Worm (Caenorhabditis elegans): ENCODE results near the gene swip-10.

Gene swip-10

DNA sequence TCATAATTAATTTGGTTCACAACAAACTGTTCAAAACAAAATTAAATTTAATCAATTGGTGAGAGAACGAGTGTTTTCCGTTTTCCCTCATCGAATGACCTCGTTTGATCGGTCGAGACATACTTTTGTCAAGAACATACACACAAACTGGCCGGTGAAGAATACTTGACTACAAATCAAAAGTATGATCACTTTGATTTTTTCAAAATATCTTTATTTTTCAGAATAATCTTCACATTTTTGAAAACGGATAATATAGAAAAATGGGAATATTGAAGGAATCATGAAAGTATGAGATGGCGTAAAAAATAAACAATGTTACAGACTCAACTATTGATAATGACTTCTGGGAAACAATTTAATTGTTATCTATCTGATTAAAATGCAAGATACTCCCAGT is at the start of gene swip-10:
Gene swip-10, minus strand, starts transcription at position 101 of the 400 bp plus-strand sequence.
- TF ChIP-seq scrt-1 (GFP tag; IDR thresholded peaks at IDR 0.05) (no peak), aly-1 (tag; optimal IDR thresholded peaks at IDR 0.05) (no peak)

- TF ChIP-seq scrt-1 (GFP tag; IDR thresholded peaks at IDR 0.05) (no peak), ama-1 (optimal IDR thresholded peaks at IDR 0.05) (no peak), ceh-13 (GFP tag; optimal IDR thresholded peaks at IDR 0.05) (no peak), hnd-1 (tag; optimal IDR thresholded peaks at IDR 0.05) (no peak), tbx-11 (GFP tag; IDR thresholded peaks at IDR 0.05) (no peak), aly-1 (tag; optimal IDR thresholded peaks at IDR 0.05) (no peak), hmbx-1 (tag; optimal IDR thresholded peaks at IDR 0.05) (no peak)
Observed at ce11 chrX:2164751-2165150, 46.7 kb upstream of the swip-10 start, which contains the start of gene F48B9.3. Gene F48B9.3 (plus strand): TSS chrX:2165051.

DNA sequence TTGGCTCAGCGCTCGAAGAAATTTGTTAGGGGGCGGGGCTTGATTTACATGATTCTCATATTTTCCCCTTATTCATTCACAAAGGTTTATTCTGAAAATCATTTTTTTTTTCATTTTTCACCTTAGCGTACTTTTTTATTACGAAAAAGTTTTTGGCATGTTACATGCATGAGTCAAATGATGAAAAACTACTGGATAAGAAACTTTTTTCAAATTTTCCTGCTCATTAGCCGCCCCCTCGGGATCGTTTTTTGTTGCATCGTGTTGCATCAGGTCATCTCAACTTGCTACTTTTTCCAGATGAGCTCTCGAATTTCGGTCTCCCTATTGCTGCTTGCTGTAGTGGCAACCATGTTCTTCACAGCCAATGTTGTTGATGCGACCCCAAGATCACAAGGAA is 45.0 kb upstream of the swip-10 start, which contains the start of gene pdf-2:
Gene pdf-2, plus strand, starts transcription at position 301 of the 400 bp plus-strand sequence.
- TF ChIP-seq hmbx-1 (tag; optimal IDR thresholded peaks at IDR 0.05) (no peak), tbx-37 (GFP tag; conservative IDR thresholded peaks at IDR 0.05) (no peak), tra-4 (tag; optimal IDR thresholded peaks at IDR 0.05) (no peak), hnd-1 (tag; optimal IDR thresholded peaks at IDR 0.05) (no peak), ceh-36 (tag; optimal IDR thresholded peaks at IDR 0.05) (no peak), aly-1 (tag; optimal IDR thresholded peaks at IDR 0.05) (no peak), ets-7 (tag; optimal IDR thresholded peaks at IDR 0.05) (no peak), F13C5.2 (tag; optimal IDR thresholded peaks at IDR 0.05) (no peak), flt-1 (GFP tag; IDR thresholded peaks at IDR 0.05) (no peak), B0310.2 (tag; optimal IDR thresholded peaks at IDR 0.05) (no peak), pes-1 (GFP tag; IDR thresholded peaks at IDR 0.05) (no peak), hmg-4 (GFP tag; optimal IDR thresholded peaks at IDR 0.05) (no peak), scrt-1 (GFP tag; IDR thresholded peaks at IDR 0.05) (no peak), tbx-11 (GFP tag; IDR thresholded peaks at IDR 0.05) (no peak)

DNA sequence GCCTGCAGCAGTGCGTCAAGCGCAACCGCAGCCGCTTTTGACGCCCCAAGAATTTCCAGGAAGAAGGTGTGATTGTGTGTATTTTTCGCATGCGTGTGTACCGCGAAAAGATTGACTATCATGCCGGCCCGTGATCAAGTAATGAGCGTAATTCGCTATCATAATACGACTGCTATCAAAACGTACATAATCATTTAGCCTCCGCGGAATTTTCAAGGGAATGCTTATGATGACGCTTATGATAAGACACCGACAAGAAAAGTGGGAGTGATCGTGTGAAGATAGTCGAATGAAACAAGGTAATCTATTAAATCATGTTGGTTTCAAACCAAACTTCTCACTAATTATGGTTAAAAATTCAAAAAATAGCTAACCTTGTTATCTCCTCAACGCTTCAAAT is 39.8 kb upstream of the swip-10 start:
- TF ChIP-seq hmg-4 (GFP tag; optimal IDR thresholded peaks at IDR 0.05) (no peak), scrt-1 (GFP tag; IDR thresholded peaks at IDR 0.05) (no peak), tbx-11 (GFP tag; IDR thresholded peaks at IDR 0.05) (no peak)

DNA sequence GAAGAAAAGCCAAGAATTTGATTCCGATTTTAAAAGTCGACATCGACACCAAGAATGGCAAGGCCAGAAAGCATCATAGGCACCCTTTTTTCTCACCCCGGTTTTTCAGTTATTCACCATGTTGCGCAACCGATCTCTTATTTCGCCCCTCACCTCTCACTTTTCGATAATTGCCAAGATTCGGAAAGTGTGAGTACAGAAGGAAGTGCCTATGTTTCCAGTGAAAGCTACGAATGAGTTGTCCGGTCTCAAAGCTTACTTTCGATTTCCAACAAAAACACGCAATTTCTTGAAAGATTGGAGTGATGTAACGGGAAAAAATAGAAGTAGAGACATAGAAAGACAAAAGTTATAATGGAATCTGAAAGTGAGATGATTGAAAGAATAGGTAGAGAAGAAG is 35.7 kb upstream of the swip-10 start:
- TF ChIP-seq ceh-13 (GFP tag; optimal IDR thresholded peaks at IDR 0.05) (no peak), aly-1 (tag; optimal IDR thresholded peaks at IDR 0.05) (no peak), ets-7 (tag; optimal IDR thresholded peaks at IDR 0.05) (no peak), tra-4 (tag; optimal IDR thresholded peaks at IDR 0.05) (no peak)

DNA sequence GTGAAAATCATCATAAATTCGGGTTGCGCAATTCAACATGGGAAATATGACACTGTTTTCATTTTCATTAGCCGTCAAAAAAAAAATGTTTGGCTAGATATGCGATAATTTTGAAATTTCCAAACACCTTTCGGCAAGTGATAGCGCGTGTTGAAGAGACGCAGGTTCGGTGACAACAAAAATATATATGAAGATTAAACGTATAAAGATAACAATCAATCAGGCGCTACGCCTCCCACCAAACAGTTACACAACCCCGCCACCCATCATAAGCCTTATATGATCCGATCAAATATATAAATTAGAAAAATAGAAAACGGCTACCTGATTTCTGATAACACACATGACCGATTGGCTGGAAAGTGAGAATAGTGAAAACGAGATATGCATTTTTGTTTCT is 34.0 kb upstream of the swip-10 start:
- TF ChIP-seq hmbx-1 (tag; optimal IDR thresholded peaks at IDR 0.05), result no peak
- TF ChIP-seq hnd-1 (tag; optimal IDR thresholded peaks at IDR 0.05), result no peak
- TF ChIP-seq aly-1 (tag; optimal IDR thresholded peaks at IDR 0.05), result no peak
- no peak for TF ChIP-seq pes-1 (GFP tag; IDR thresholded peaks at IDR 0.05)
- no peak for TF ChIP-seq ama-1 (optimal IDR thresholded peaks at IDR 0.05)
- TF ChIP-seq hmg-4 (GFP tag; optimal IDR thresholded peaks at IDR 0.05), result no peak
- TF ChIP-seq flt-1 (GFP tag; IDR thresholded peaks at IDR 0.05), result no peak
- no peak for TF ChIP-seq tbx-11 (GFP tag; IDR thresholded peaks at IDR 0.05)
- no peak for TF ChIP-seq ets-7 (tag; optimal IDR thresholded peaks at IDR 0.05)
- TF ChIP-seq F13C5.2 (tag; optimal IDR thresholded peaks at IDR 0.05), result no peak
- no peak for TF ChIP-seq scrt-1 (GFP tag; IDR thresholded peaks at IDR 0.05)
- TF ChIP-seq ceh-36 (tag; optimal IDR thresholded peaks at IDR 0.05), result no peak
- no peak for TF ChIP-seq tra-4 (tag; optimal IDR thresholded peaks at IDR 0.05)

ce11 chrX:2150006-2150405 is 31.9 kb upstream of the swip-10 start, which contains the start of gene npax-2:
Gene npax-2 (minus strand): TSS chrX:2150106.
- TF ChIP-seq ceh-13 (GFP tag; optimal IDR thresholded peaks at IDR 0.05) (no peak), tbx-11 (GFP tag; IDR thresholded peaks at IDR 0.05) (no peak), ceh-36 (tag; optimal IDR thresholded peaks at IDR 0.05) (no peak), aly-1 (tag; optimal IDR thresholded peaks at IDR 0.05) (no peak), pes-1 (GFP tag; IDR thresholded peaks at IDR 0.05) (no peak), scrt-1 (GFP tag; IDR thresholded peaks at IDR 0.05) (no peak), flt-1 (GFP tag; IDR thresholded peaks at IDR 0.05) (no peak), hmg-4 (GFP tag; optimal IDR thresholded peaks at IDR 0.05) (no peak), tra-4 (tag; optimal IDR thresholded peaks at IDR 0.05) (no peak), tbx-37 (GFP tag; conservative IDR thresholded peaks at IDR 0.05) (no peak), hnd-1 (tag; optimal IDR thresholded peaks at IDR 0.05) (no peak), hmbx-1 (tag; optimal IDR thresholded peaks at IDR 0.05) (no peak), sea-1 (GFP tag; conservative IDR thresholded peaks at IDR 0.05) (no peak), ama-1 (optimal IDR thresholded peaks at IDR 0.05) (no peak), ets-7 (tag; optimal IDR thresholded peaks at IDR 0.05) (no peak), F13C5.2 (tag; optimal IDR thresholded peaks at IDR 0.05) (no peak), B0310.2 (tag; optimal IDR thresholded peaks at IDR 0.05) (no peak)

ce11 chrX:2145629-2146028 is 27.6 kb upstream of the swip-10 start, which contains the start of gene dpy-3:
Gene dpy-3 (minus strand): TSS chrX:2145647.
- TF ChIP-seq ets-7 (tag; optimal IDR thresholded peaks at IDR 0.05), result no peak

ce11 chrX:2144875-2145274 is 26.8 kb upstream of the swip-10 start:
- TF ChIP-seq F13C5.2 (tag; optimal IDR thresholded peaks at IDR 0.05) (no peak), hmbx-1 (tag; optimal IDR thresholded peaks at IDR 0.05) (no peak), pes-1 (GFP tag; IDR thresholded peaks at IDR 0.05) (no peak), tra-4 (tag; optimal IDR thresholded peaks at IDR 0.05) (no peak), tbx-37 (GFP tag; conservative IDR thresholded peaks at IDR 0.05) (no peak), sea-1 (GFP tag; conservative IDR thresholded peaks at IDR 0.05) (no peak; the same call in 1 of the 2 replicates), tbx-11 (GFP tag; IDR thresholded peaks at IDR 0.05) (no peak), ama-1 (optimal IDR thresholded peaks at IDR 0.05) (no peak), aly-1 (tag; optimal IDR thresholded peaks at IDR 0.05) (no peak), scrt-1 (GFP tag; IDR thresholded peaks at IDR 0.05) (no peak), ets-7 (tag; optimal IDR thresholded peaks at IDR 0.05) (no peak), hnd-1 (tag; optimal IDR thresholded peaks at IDR 0.05) (no peak)
